Worm (Caenorhabditis elegans): ENCODE data around the gene F18G5.1.

DNA sequence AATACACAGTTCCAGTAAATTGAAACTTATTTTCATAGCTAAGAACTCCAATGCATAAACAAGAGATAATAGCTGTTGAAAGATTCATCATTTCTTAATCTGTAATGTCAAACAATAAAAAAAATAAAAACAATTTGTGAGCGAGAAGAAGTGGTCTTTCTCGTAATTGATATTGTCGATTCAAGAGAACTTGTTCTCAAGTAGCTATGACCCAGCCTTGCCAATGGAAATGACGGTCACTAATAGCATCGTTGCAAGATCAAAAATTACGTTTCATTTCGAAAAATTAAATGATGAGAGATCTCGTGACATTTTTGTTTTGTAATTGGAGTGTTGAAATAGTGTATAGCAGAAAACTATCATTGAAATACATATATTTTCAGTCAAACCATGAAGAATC is 38.2 kb downstream of the F18G5.1 start, which contains the start of gene B0416.7:
- TF ChIP-seq flt-1 (GFP tag; IDR thresholded peaks at IDR 0.05) = no peak
- TF ChIP-seq tbx-37 (GFP tag; conservative IDR thresholded peaks at IDR 0.05) = no peak
- TF ChIP-seq F13C5.2 (tag; optimal IDR thresholded peaks at IDR 0.05) = no peak
- TF ChIP-seq ama-1 (optimal IDR thresholded peaks at IDR 0.05) = no peak
- TF ChIP-seq tra-4 (tag; optimal IDR thresholded peaks at IDR 0.05) = no peak
- TF ChIP-seq scrt-1 (GFP tag; IDR thresholded peaks at IDR 0.05) = no peak
- TF ChIP-seq hmg-4 (GFP tag; optimal IDR thresholded peaks at IDR 0.05) = no peak

Data from whole organism, early embryonic.